Worm (Caenorhabditis elegans): ENCODE measurements around the gene magu-4.

- TF ChIP-seq daf-12 (tag; optimal IDR thresholded peaks at IDR 0.05) (no peak), unc-62 (GFP tag; optimal IDR thresholded peaks at IDR 0.05 in 1 of 2) (no peak), unc-62 (tag; optimal IDR thresholded peaks at IDR 0.05) (no peak), mdl-1 (tag; optimal IDR thresholded peaks at IDR 0.05) (peak in 1 of 2 experiments; percentile 32), nhr-28 (tag; optimal IDR thresholded peaks at IDR 0.05) (peak; percentile 67), ceh-44 (GFP tag; IDR thresholded peaks at IDR 0.05) (no peak), snpc-4 (tag; optimal IDR thresholded peaks at IDR 0.05) (no peak), jun-1 (tag; optimal IDR thresholded peaks at IDR 0.05) (no peak), nhr-11 (tag; optimal IDR thresholded peaks at IDR 0.05) (peak; percentile 30), lin-13 (GFP tag; optimal IDR thresholded peaks at IDR 0.05) (no peak), pha-4 (GFP tag; IDR thresholded peaks at IDR 0.05) (no peak), pha-4 (tag; optimal IDR thresholded peaks at IDR 0.05) (peak; percentile 48), nhr-42 (GFP tag; IDR thresholded peaks at IDR 0.05) (no peak), aly-2 (tag; optimal IDR thresholded peaks at IDR 0.05) (no peak), egl-27 (tag; optimal IDR thresholded peaks at IDR 0.05) (no peak)
Measured at ce11 chrIV:9998487-9999218, 10.9 kb upstream of the magu-4 start, which contains the start of gene pyp-1.
